Worm (Caenorhabditis elegans): ENCODE results near the gene C07A4.2.

DNA sequence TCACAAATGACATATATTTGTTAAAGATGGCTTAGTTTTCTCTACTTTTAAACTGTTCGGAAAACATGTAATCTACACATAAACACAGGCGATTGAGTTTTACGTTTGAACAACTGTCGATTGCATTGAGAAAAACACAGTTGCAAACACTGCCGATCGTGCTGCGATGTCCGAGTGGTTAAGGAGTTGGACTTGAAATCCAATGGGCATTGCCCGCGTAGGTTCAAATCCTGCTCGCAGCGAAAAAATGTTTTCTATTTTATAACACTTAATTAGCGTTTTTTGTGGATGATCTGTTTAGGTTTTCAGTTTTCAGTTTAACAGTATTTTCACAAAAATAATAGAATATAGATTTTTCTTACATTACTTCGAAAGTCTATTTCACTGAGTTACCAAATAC is 47.7 kb upstream of the C07A4.2 start:
- TF ChIP-seq hmbx-1 (tag; optimal IDR thresholded peaks at IDR 0.05) (no peak), scrt-1 (GFP tag; IDR thresholded peaks at IDR 0.05) (no peak), sea-1 (GFP tag; conservative IDR thresholded peaks at IDR 0.05) (no peak), ama-1 (optimal IDR thresholded peaks at IDR 0.05) (no peak), ets-7 (tag; optimal IDR thresholded peaks at IDR 0.05) (no peak), tbx-11 (GFP tag; IDR thresholded peaks at IDR 0.05) (no peak), ceh-13 (GFP tag; optimal IDR thresholded peaks at IDR 0.05) (no peak), B0310.2 (tag; optimal IDR thresholded peaks at IDR 0.05) (no peak), aly-1 (tag; optimal IDR thresholded peaks at IDR 0.05) (no peak), flt-1 (GFP tag; IDR thresholded peaks at IDR 0.05) (no peak), pes-1 (GFP tag; IDR thresholded peaks at IDR 0.05) (no peak)
